Fruit fly (Drosophila melanogaster): ENCODE data around the gene TfIIB.
A peak's percentile ranks its signal among the peaks of the same experiment; 100 is the strongest.

TfIIB gene

DNA sequence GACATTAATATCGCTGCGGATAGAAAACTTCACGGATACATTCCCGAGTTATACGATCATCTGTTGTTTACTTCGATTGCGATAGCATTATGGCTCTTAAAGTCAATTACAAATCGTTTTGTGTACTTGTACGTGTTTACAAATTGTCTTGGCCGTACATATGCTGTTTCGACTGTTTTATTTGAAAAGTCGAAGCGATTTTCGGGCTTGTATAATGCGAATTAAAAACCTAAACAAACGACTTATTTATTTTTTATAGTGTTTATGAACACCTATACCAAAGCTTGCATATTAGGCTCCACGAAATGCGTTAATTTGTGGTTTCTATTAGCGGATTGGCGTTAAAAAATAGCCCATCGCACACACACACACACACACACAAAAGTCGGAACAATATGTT, 41.1 kb downstream of the TfIIB start (continued):
- TF ChIP-seq pros (GFP tag; optimal IDR thresholded peaks at IDR 0.05) = no peak
- TF ChIP-seq CG3065 (GFP tag; optimal IDR thresholded peaks at IDR 0.05) = no peak
- peak; percentile 51 for TF ChIP-seq sens (GFP tag)
- TF ChIP-seq lola (GFP tag; optimal IDR thresholded peaks at IDR 0.05) = no peak
- TF ChIP-seq CoRest (tag; optimal IDR thresholded peaks at IDR 0.05) = no peak
- peak; percentile 4 for TF ChIP-seq Fer1 (GFP tag; optimal IDR thresholded peaks at IDR 0.05)
- TF ChIP-seq Hr3 (GFP tag; optimal IDR thresholded peaks at IDR 0.05) = no peak
- no peak for TF ChIP-seq CG9215 (GFP tag; IDR thresholded peaks at IDR 0.05)
- peak; percentile 13 for TF ChIP-seq fd3F (GFP tag; optimal IDR thresholded peaks at IDR 0.05)
- TF ChIP-seq Oaz (GFP tag; IDR thresholded peaks at IDR 0.05) = no peak
- no peak for TF ChIP-seq CG14050 (GFP tag; IDR thresholded peaks at IDR 0.05)
- no peak for TF ChIP-seq Dip3 (GFP tag; optimal IDR thresholded peaks at IDR 0.05)
- no peak for TF ChIP-seq so (GFP tag; IDR thresholded peaks at IDR 0.05)
- peak; percentile 25 for TF ChIP-seq Sox100B (GFP tag; optimal IDR thresholded peaks at IDR 0.05)
- no peak for TF ChIP-seq Xrp1 (GFP tag; IDR thresholded peaks at IDR 0.05)

DNA sequence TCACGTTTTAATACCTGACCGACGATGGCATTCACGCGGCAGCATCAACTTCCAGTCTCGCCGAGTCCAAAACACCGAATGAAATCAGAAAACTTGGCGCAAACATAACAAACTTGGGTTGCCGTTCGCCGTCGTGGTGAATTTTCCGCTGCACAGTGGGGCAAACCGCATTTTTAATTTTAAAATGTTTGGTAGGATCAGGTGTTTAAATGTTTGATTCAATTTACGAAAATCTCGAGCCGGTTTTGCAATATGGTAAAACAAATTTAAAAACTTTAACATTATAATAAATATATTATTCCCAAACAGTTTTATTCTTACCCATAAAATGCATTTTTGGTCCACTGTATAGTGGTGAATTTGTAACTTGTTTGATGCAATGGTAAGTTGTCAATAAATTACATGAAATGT, 43.1 kb downstream of the TfIIB start, which contains the start of gene RluA-1:
Gene RluA-1 (minus strand): TSS at position 82 of the 411 bp plus-strand sequence.
- TF ChIP-seq hb (GFP tag; IDR thresholded peaks at IDR 0.05; ENCODE audit: partially characterized antibody) (peak; percentile 75), ac (GFP tag; optimal IDR thresholded peaks at IDR 0.05) (peak; percentile 98), btn (GFP tag; optimal IDR thresholded peaks at IDR 0.05) (peak; percentile 89), pita (GFP tag; optimal IDR thresholded peaks at IDR 0.05) (no peak), CG34422 (GFP tag; IDR thresholded peaks at IDR 0.05) (peak; percentile 100), YL-1 (GFP tag; optimal IDR thresholded peaks at IDR 0.05) (peak; percentile 97), Jarid2 (GFP tag; optimal IDR thresholded peaks at IDR 0.05) (peak; percentile 94), CG13894 (tag; optimal IDR thresholded peaks at IDR 0.05) (peak; percentile 98), wor (GFP tag; IDR thresholded peaks at IDR 0.05) (peak; percentile 99), Lhr (GFP tag; optimal IDR thresholded peaks at IDR 0.05) (peak; percentile 98), CG15269 (tag; optimal IDR thresholded peaks at IDR 0.05) (peak; percentile 100), CG2202 (tag; optimal IDR thresholded peaks at IDR 0.05) (peak; percentile 99), pum (GFP tag; optimal IDR thresholded peaks at IDR 0.05) (peak; percentile 89), Med (GFP tag) (peak; percentile 99), ranshi (GFP tag; IDR thresholded peaks at IDR 0.05) (peak; percentile 93; the same call in 1 of the 2 replicates), BtbVII (GFP tag; optimal IDR thresholded peaks at IDR 0.05) (peak; percentile 99), Sox100B (GFP tag; optimal IDR thresholded peaks at IDR 0.05) (peak; percentile 98), so (GFP tag; IDR thresholded peaks at IDR 0.05) (peak; percentile 97), CG10267 (tag; optimal IDR thresholded peaks at IDR 0.05) (peak; percentile 97), CG14667 (GFP tag; IDR thresholded peaks at IDR 0.05) (peak; percentile 99), CTCF (GFP tag; optimal IDR thresholded peaks at IDR 0.05) (peak; percentile 79), gcm2 (GFP tag; optimal IDR thresholded peaks at IDR 0.05) (peak; percentile 98), CG9797 (GFP tag; optimal IDR thresholded peaks at IDR 0.05) (peak; percentile 78), Drgx (GFP tag; IDR thresholded peaks at IDR 0.05) (peak; percentile 99), esg (GFP tag; conservative IDR thresholded peaks at IDR 0.05) (peak; percentile 98), CG14441 (GFP tag; IDR thresholded peaks at IDR 0.05) (peak; percentile 99), ab (GFP tag; optimal IDR thresholded peaks at IDR 0.05) (peak; percentile 92), Side (GFP tag; optimal IDR thresholded peaks at IDR 0.05) (peak; percentile 89), Tbp (GFP tag; optimal IDR thresholded peaks at IDR 0.05) (no peak), NFAT (GFP tag; IDR thresholded peaks at IDR 0.05) (peak; percentile 99; the same call in 1 of the 2 replicates), ken (GFP tag; IDR thresholded peaks at IDR 0.05) (peak; percentile 99), lov (optimal IDR thresholded peaks at IDR 0.05) (no peak), lov (GFP tag; IDR thresholded peaks at IDR 0.05) (peak; percentile 99), CG12155 (GFP tag; optimal IDR thresholded peaks at IDR 0.05) (peak; percentile 97), CG2199 (GFP tag; IDR thresholded peaks at IDR 0.05) (peak; percentile 100), Dad (GFP tag; optimal IDR thresholded peaks at IDR 0.05) (peak; percentile 97), Antp (GFP tag; optimal IDR thresholded peaks at IDR 0.05) (peak; percentile 88), TFAM (GFP tag; optimal IDR thresholded peaks at IDR 0.05) (peak; percentile 95), chm (GFP tag; IDR thresholded peaks at IDR 0.05) (peak; percentile 100)
